Worm (Caenorhabditis elegans) whole organism, late embryonic: Measurements from ENCODE around the gene nspg-1.

Experiments used
- C08G9.2 ChIP-seq: sonication (generic microtip); optimal IDR thresholded peaks from 2 replicates; lab custom pipeline; 2016; ENCODE audit warnings: mild to moderate bottlenecking, missing genetic modification characterization, moderate library complexity, missing compliant biosample characterization
- F13H6.1 ChIP-seq: sonication (generic microtip); optimal IDR thresholded peaks from 2 replicates; lab custom pipeline; 2016; ENCODE audit warnings: missing genetic modification characterization, missing compliant biosample characterization
- Y22D7AL.16 ChIP-seq: sonication (generic microtip); optimal IDR thresholded peaks from 2 replicates; lab custom pipeline; 2016; ENCODE audit warnings: missing genetic modification characterization, missing compliant biosample characterization
- ama-1 ChIP-seq: fragments of 150-350 bp; optimal IDR thresholded peaks from 2 replicates; lab custom pipeline; 2014
- ceh-14 ChIP-seq: sonication (generic microtip); optimal IDR thresholded peaks from 2 replicates; lab custom pipeline; 2016; ENCODE audit warnings: missing genotype, missing genetic modification characterization, missing compliant biosample characterization
- dmd-4 ChIP-seq: sonication (generic microtip); optimal IDR thresholded peaks from 2 replicates; lab custom pipeline; 2016; ENCODE audit warnings: borderline replicate concordance, missing genetic modification characterization, missing compliant biosample characterization
- nhr-11 ChIP-seq: fragments of 150-350 bp; optimal IDR thresholded peaks from 2 replicates; lab custom pipeline; 2014; ENCODE audit warnings: missing biosample characterization, missing genetic modification characterization
- pax-1 ChIP-seq: fragments of 150-350 bp; optimal IDR thresholded peaks from 2 replicates; lab custom pipeline; 2014; ENCODE audit warnings: missing biosample characterization, missing genetic modification characterization
- pha-4 ChIP-seq: fragments of 150-350 bp; optimal IDR thresholded peaks from 2 replicates; lab custom pipeline; 2018; ENCODE audit warnings: missing biosample characterization, missing genetic modification reagents, missing genetic modification characterization
- ref-2 ChIP-seq: sonication (generic microtip); optimal IDR thresholded peaks from 2 replicates; lab custom pipeline; 2016; ENCODE audit warnings: missing genetic modification characterization, missing compliant biosample characterization
- rnt-1 ChIP-seq: sonication (generic microtip); optimal IDR thresholded peaks from 2 replicates; lab custom pipeline; 2016; ENCODE audit warnings: missing genetic modification characterization, missing compliant biosample characterization
- unc-3 ChIP-seq, 2 experiments: fragments of 200-800 bp in 1 of 2; sonication (Bioruptor generic) in 1 of 2; sonication (generic microtip) in 1 of 2; conservative IDR thresholded peaks in 1 of 2; optimal IDR thresholded peaks in 1 of 2; 2 replicates each; pipeline versions ENCODE4 v1.3.6 to Lab custom; 2016 to 2022; ENCODE audit warnings: missing compliant biosample characterization in 2 of 2, missing genetic modification characterization in 2 of 2, missing genetic modification reagents in 1 of 2
- unc-86 ChIP-seq: sonication (generic microtip); optimal IDR thresholded peaks from 2 replicates; lab custom pipeline; 2016; ENCODE audit warnings: missing genetic modification characterization, missing compliant biosample characterization

- TF ChIP-seq Y22D7AL.16 (tag; lab: Kevin White, UChicago): no peak
- no peak for TF ChIP-seq dmd-4 (tag; lab: Kevin White, UChicago)
- TF ChIP-seq F13H6.1 (tag; lab: Kevin White, UChicago): no peak
- no peak for TF ChIP-seq pha-4 (tag; lab: Kevin White, UChicago)
- TF ChIP-seq unc-86: no peak
- TF ChIP-seq ref-2 (tag; lab: Kevin White, UChicago): no peak
- no peak for TF ChIP-seq nhr-11
- no peak for TF ChIP-seq ama-1 (lab: Kevin White, UChicago)
- no peak for TF ChIP-seq ceh-14 (tag; lab: Kevin White, UChicago)
- TF ChIP-seq pax-1 (tag; lab: Kevin White, UChicago): no peak
- no peak for TF ChIP-seq rnt-1 (tag; lab: Kevin White, UChicago)
- TF ChIP-seq unc-3 (GFP tag; conservative IDR thresholded peaks at IDR 0.05; lab: Robert Waterston, UW): no peak
- no peak for TF ChIP-seq unc-3 (tag; optimal IDR thresholded peaks at IDR 0.05; lab: Kevin White, UChicago)
- TF ChIP-seq C08G9.2 (tag; lab: Kevin White, UChicago): no peak
These were observed 18.2 kb downstream of the nspg-1 start, which contains the start of gene C44H9.5 for ce11 chrV:12849736-12850135.
